Fruit fly (Drosophila melanogaster) whole organism, embryonic: ENCODE measurements around the gene sra.

Experiments
- Abd-B ChIP-seq: fragments of 200-800 bp; sonication (Bioruptor generic); optimal IDR thresholded peaks from 2 replicates; lab custom pipeline; 2018; ENCODE audit warnings: missing biosample characterization, mild to moderate bottlenecking, missing genetic modification characterization, moderate library complexity
- B-H2 ChIP-seq: fragments of 200-800 bp; sonication (Bioruptor generic); optimal IDR thresholded peaks from 2 replicates; lab custom pipeline; 2018; ENCODE audit warnings: missing biosample characterization, mild to moderate bottlenecking, missing genetic modification characterization
- CG10274 ChIP-seq: fragments of 200-800 bp; sonication (Bioruptor generic); optimal IDR thresholded peaks from 3 replicates; lab custom pipeline; 2017; ENCODE audit warnings: missing biosample characterization, mild to moderate bottlenecking, missing genetic modification characterization
- CG10462 ChIP-seq: fragments of 200-800 bp; sonication (Bioruptor generic); optimal IDR thresholded peaks from 2 replicates; lab custom pipeline; 2016; ENCODE audit warnings: missing biosample characterization, missing genetic modification characterization
- CG11398 ChIP-seq: fragments of 200-800 bp; sonication (Bioruptor generic); optimal IDR thresholded peaks from 2 replicates; lab custom pipeline; 2016; ENCODE audit warnings: missing biosample characterization, missing genetic modification characterization
- CG11504 ChIP-seq: fragments of 200-800 bp; sonication (Bioruptor generic); optimal IDR thresholded peaks from 3 replicates; lab custom pipeline; 2019; ENCODE audit warnings: missing biosample characterization, mild to moderate bottlenecking, missing genetic modification characterization, moderate library complexity
- CG12155 ChIP-seq: fragments of 200-800 bp; sonication (Bioruptor generic); optimal IDR thresholded peaks from 3 replicates; lab custom pipeline; 2016; ENCODE audit warnings: missing biosample characterization, missing genetic modification characterization
- CG13287 ChIP-seq: fragments of 200-800 bp; sonication (Bioruptor generic); IDR thresholded peaks from 2 replicates; pipeline ENCODE4 v1.3.6; 2022; ENCODE audit warnings: missing biosample characterization, missing genetic modification characterization; ENCODE audit not compliant: partially characterized antibody
- CG13624 ChIP-seq: fragments of 200-800 bp; sonication (Bioruptor generic); optimal IDR thresholded peaks from 2 replicates; lab custom pipeline; 2016; ENCODE audit warnings: missing biosample characterization, missing genetic modification characterization
- CG2129 ChIP-seq: fragments of 200-800 bp; sonication (Bioruptor generic); IDR thresholded peaks from 2 replicates; pipeline ENCODE4 v1.3.6; 2022; ENCODE audit warnings: missing biosample characterization, missing genetic modification characterization; ENCODE audit not compliant: partially characterized antibody
- CG2712 ChIP-seq: fragments of 200-800 bp; optimal IDR thresholded peaks from 3 replicates; lab custom pipeline; 2019; ENCODE audit warnings: missing biosample characterization, mild to moderate bottlenecking, missing genetic modification characterization, moderate library complexity
- CG3065 ChIP-seq: fragments of 200-800 bp; sonication (Bioruptor generic); optimal IDR thresholded peaks from 2 replicates; lab custom pipeline; 2016; ENCODE audit warnings: missing biosample characterization, missing genetic modification characterization
- CG3726 ChIP-seq: fragments of 200-800 bp; sonication (Bioruptor generic); IDR thresholded peaks from 3 replicates; pipeline ENCODE4, ENCODE4 v1.3.6; 2022; ENCODE audit warnings: missing biosample characterization, missing genetic modification characterization
- CG4360 ChIP-seq: fragments of 200-800 bp; sonication (Bioruptor generic); IDR thresholded peaks from 2 replicates; pipeline ENCODE4 v1.3.6; 2022; ENCODE audit warnings: missing biosample characterization, missing genetic modification characterization
- CG43689 ChIP-seq: fragments of 200-800 bp; sonication (Bioruptor generic); IDR thresholded peaks from 2 replicates; pipeline ENCODE4 v1.3.6; 2022; ENCODE audit warnings: missing biosample characterization, missing genetic modification characterization
- CG4854 ChIP-seq: fragments of 200-800 bp; sonication (Bioruptor generic); optimal IDR thresholded peaks from 2 replicates; lab custom pipeline; 2016; ENCODE audit warnings: missing biosample characterization, missing genetic modification characterization, inconsistent platforms
- CG6654 ChIP-seq: fragments of 200-800 bp; sonication (Bioruptor generic); optimal IDR thresholded peaks from 2 replicates; lab custom pipeline; 2017; ENCODE audit warnings: missing biosample characterization, mild to moderate bottlenecking, missing genetic modification characterization
- CG6683 ChIP-seq: fragments of 200-800 bp; sonication (Bioruptor generic); optimal IDR thresholded peaks from 2 replicates; lab custom pipeline; 2017; ENCODE audit warnings: missing biosample characterization, mild to moderate bottlenecking, missing genetic modification characterization, missing genetic modification reagents
- CG8359 ChIP-seq: fragments of 200-800 bp; sonication (Bioruptor generic); optimal IDR thresholded peaks from 2 replicates; lab custom pipeline; 2017; ENCODE audit warnings: missing biosample characterization, mild to moderate bottlenecking, missing genetic modification characterization, borderline replicate concordance
- CG8765 ChIP-seq: fragments of 200-800 bp; sonication (Bioruptor generic); IDR thresholded peaks from 2 replicates; pipeline ENCODE4 v1.3.6; 2022; ENCODE audit warnings: missing biosample characterization, missing genetic modification characterization
- CG9437 ChIP-seq: fragments of 200-800 bp; sonication (Bioruptor generic); optimal IDR thresholded peaks from 2 replicates; lab custom pipeline; 2018; ENCODE audit warnings: missing biosample characterization, mild to moderate bottlenecking, missing genetic modification characterization
- Doc3 ChIP-seq: fragments of 200-800 bp; sonication (Bioruptor generic); IDR thresholded peaks from 3 replicates; pipeline ENCODE4 v1.3.6; 2022; ENCODE audit warnings: missing biosample characterization, missing genetic modification characterization; ENCODE audit not compliant: partially characterized antibody
- Dp ChIP-seq: fragments of 200-800 bp; sonication (Bioruptor generic); optimal IDR thresholded peaks from 2 replicates; lab custom pipeline; 2018; ENCODE audit warnings: missing biosample characterization, mild to moderate bottlenecking, missing genetic modification characterization, moderate library complexity
- Fer1 ChIP-seq: fragments of 200-800 bp; sonication (Bioruptor generic); optimal IDR thresholded peaks from 2 replicates; lab custom pipeline; 2017; ENCODE audit warnings: missing biosample characterization, mild to moderate bottlenecking, missing genetic modification characterization
- Hr3 ChIP-seq: fragments of 200-800 bp; sonication (Bioruptor generic); optimal IDR thresholded peaks from 3 replicates; lab custom pipeline; 2016; ENCODE audit warnings: missing biosample characterization, missing genetic modification characterization
- Hr51 ChIP-seq, 2 experiments: fragments of 200-800 bp; sonication (Bioruptor generic); optimal IDR thresholded peaks; 2 replicates in 1 of 2; 3 replicates in 1 of 2; lab custom pipeline; 2016 to 2018; ENCODE audit warnings: missing biosample characterization in 2 of 2, missing genetic modification characterization in 2 of 2, mild to moderate bottlenecking in 1 of 2, moderate library complexity in 1 of 2
- Kr ChIP-seq: fragments of 200-800 bp; sonication (Bioruptor generic); optimal IDR thresholded peaks from 2 replicates; lab custom pipeline; 2017; ENCODE audit warnings: missing biosample characterization, mild to moderate bottlenecking, missing genetic modification characterization
- MESR4 ChIP-seq: fragments of 200-800 bp; sonication (Bioruptor generic); optimal IDR thresholded peaks from 2 replicates; lab custom pipeline; 2018; ENCODE audit warnings: missing biosample characterization, mild to moderate bottlenecking, missing genetic modification characterization, moderate library complexity
- Max ChIP-seq: fragments of 200-800 bp; sonication (Bioruptor generic); optimal IDR thresholded peaks from 2 replicates; lab custom pipeline; 2016; ENCODE audit warnings: missing biosample characterization, mild to moderate bottlenecking, missing genetic modification characterization
- Med ChIP-seq: fragments of 200-800 bp; sonication (Bioruptor generic); peaks from one replicate; lab custom pipeline; 2016; ENCODE audit warnings: missing biosample characterization, missing genetic modification characterization, mild to moderate bottlenecking, inconsistent platforms, moderate library complexity
- Meics ChIP-seq: fragments of 200-800 bp; sonication (Bioruptor generic); optimal IDR thresholded peaks from 2 replicates; lab custom pipeline; 2017; ENCODE audit warnings: missing biosample characterization, mild to moderate bottlenecking, missing genetic modification characterization
- Mrtf ChIP-seq: fragments of 200-800 bp; sonication (Bioruptor generic); IDR thresholded peaks from 3 replicates; pipeline ENCODE4 v1.3.6; 2022; ENCODE audit warnings: missing biosample characterization, missing genetic modification characterization
- NC2β ChIP-seq: fragments of 200-800 bp; sonication (Bioruptor generic); optimal IDR thresholded peaks from 2 replicates; lab custom pipeline; 2016; ENCODE audit warnings: missing biosample characterization, missing genetic modification characterization
- Ptx1 ChIP-seq: fragments of 200-800 bp; sonication (Bioruptor generic); IDR thresholded peaks from 2 replicates; pipeline ENCODE4 v1.3.6; 2022; ENCODE audit warnings: missing biosample characterization, missing genetic modification characterization
- Xbp1 ChIP-seq: fragments of 200-800 bp; sonication (Bioruptor generic); optimal IDR thresholded peaks from 3 replicates; lab custom pipeline; 2016; ENCODE audit warnings: missing biosample characterization, mild to moderate bottlenecking, missing genetic modification characterization
- Xrp1 ChIP-seq: fragments of 200-800 bp; sonication (Bioruptor generic); IDR thresholded peaks from 2 replicates; pipeline ENCODE4 v1.3.6; 2022; ENCODE audit warnings: missing biosample characterization, missing genetic modification characterization
- al ChIP-seq: fragments of 200-800 bp; sonication (Bioruptor generic); IDR thresholded peaks from 2 replicates; pipeline ENCODE4 v1.3.6; 2022; ENCODE audit warnings: missing biosample characterization, missing genetic modification characterization
- az2 ChIP-seq: fragments of 200-800 bp; sonication (Bioruptor generic); optimal IDR thresholded peaks from 3 replicates; lab custom pipeline; 2016; ENCODE audit warnings: missing biosample characterization, missing genetic modification characterization
- chn ChIP-seq: fragments of 200-800 bp; sonication (Bioruptor generic); optimal IDR thresholded peaks from 2 replicates; lab custom pipeline; 2016; ENCODE audit warnings: missing biosample characterization, missing genetic modification characterization
- ci ChIP-seq: fragments of 200-800 bp; sonication (Bioruptor generic); IDR thresholded peaks from 3 replicates; pipeline ENCODE4 v1.3.6; 2022; ENCODE audit warnings: missing biosample characterization, missing genetic modification characterization
- crp ChIP-seq, 2 experiments: fragments of 200-800 bp; sonication (Bioruptor generic); optimal IDR thresholded peaks; 2 replicates in 1 of 2; 3 replicates in 1 of 2; lab custom pipeline; 2017; ENCODE audit warnings: missing biosample characterization in 2 of 2, missing genetic modification characterization in 2 of 2, mild to moderate bottlenecking in 1 of 2, moderate library complexity in 1 of 2
- fru ChIP-seq: fragments of >200 bp; optimal IDR thresholded peaks from 2 replicates; lab custom pipeline; 2017
- ftz-f1 ChIP-seq: fragments of 200-800 bp; sonication (Bioruptor generic); optimal IDR thresholded peaks from 2 replicates; lab custom pipeline; 2016; ENCODE audit warnings: missing biosample characterization, missing genetic modification characterization
- gro ChIP-seq: fragments of 200-800 bp; sonication (Bioruptor generic); optimal IDR thresholded peaks from 2 replicates; lab custom pipeline; 2016; ENCODE audit warnings: missing biosample characterization, missing genetic modification characterization
- jumu ChIP-seq: fragments of 200-800 bp; sonication (Bioruptor generic); optimal IDR thresholded peaks from 3 replicates; lab custom pipeline; 2016; ENCODE audit warnings: missing biosample characterization, missing genetic modification characterization
- lab ChIP-seq: fragments of 200-800 bp; sonication (Bioruptor generic); optimal IDR thresholded peaks from 3 replicates; lab custom pipeline; 2017; ENCODE audit warnings: missing biosample characterization, missing genetic modification characterization, mild to moderate bottlenecking, moderate library complexity, missing genetic modification reagents
- nerfin-1 ChIP-seq: fragments of 200-800 bp; sonication (Bioruptor generic); optimal IDR thresholded peaks from 3 replicates; lab custom pipeline; 2019; ENCODE audit warnings: missing biosample characterization, mild to moderate bottlenecking, missing genetic modification characterization, moderate library complexity
- nerfin-2 ChIP-seq: fragments of 200-800 bp; sonication (Bioruptor generic); IDR thresholded peaks from 2 replicates; pipeline ENCODE4 v1.3.6; 2022; ENCODE audit warnings: missing biosample characterization, missing genetic modification characterization; ENCODE audit not compliant: partially characterized antibody
- salm ChIP-seq: fragments of 200-800 bp; sonication (Bioruptor generic); optimal IDR thresholded peaks from 2 replicates; lab custom pipeline; 2018; ENCODE audit warnings: missing biosample characterization, mild to moderate bottlenecking, missing genetic modification characterization
- trh ChIP-seq: fragments of 200-800 bp; sonication (Bioruptor generic); optimal IDR thresholded peaks from 2 replicates; lab custom pipeline; 2016; ENCODE audit warnings: missing biosample characterization, missing genetic modification characterization

Gene sra

DNA sequence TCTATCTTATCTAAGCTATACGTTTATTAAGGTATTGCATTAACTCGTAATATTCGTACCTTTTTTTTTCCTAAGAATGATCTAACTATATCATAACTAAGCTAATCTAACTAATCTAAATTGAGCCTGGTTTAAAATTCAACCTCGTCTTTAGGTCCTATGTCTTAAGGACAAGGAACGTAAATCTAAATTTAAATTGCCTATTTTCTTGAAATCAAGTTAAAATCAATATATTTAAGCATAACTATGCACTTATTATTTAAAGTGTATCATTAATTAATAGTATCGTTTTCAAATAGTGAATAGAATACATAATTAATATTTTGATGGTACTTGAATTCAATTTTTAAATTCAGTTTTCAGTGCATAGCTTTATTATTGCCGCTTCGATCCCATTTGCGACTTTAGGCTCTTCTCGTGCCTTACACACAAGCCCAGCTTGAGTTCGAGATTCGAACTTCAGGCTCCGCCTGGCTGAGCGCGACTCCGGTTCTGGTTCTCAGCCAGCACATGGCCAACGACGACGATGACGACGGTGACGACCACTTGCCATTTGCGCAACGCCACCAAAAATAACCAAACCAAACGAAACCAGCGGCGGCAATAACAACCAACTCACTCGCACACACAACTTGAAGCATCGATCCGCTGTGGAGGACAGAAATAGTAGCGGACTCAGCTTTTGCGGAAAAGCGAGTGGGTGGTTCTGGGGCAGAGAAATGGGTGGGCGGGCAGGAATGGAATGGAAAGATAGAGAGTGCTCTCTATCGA is 24.2 kb downstream of the sra start (continued):
- TF ChIP-seq CG10462 (GFP tag; lab: Kevin White, UChicago), result no peak
- TF ChIP-seq CG13624, result no peak
- TF ChIP-seq Fer1, result no peak
- TF ChIP-seq lab, result peak; percentile 32
- no peak for TF ChIP-seq CG12155
- no peak for TF ChIP-seq Ptx1
- no peak for TF ChIP-seq Mrtf (GFP tag; lab: Robert Waterston, UW)
- TF ChIP-seq Hr51 (GFP tag; optimal IDR thresholded peaks at IDR 0.05; lab: Kevin White, UChicago), result no peak
- no peak for TF ChIP-seq Abd-B (GFP tag; lab: Kevin White, UChicago)
- no peak for TF ChIP-seq MESR4 (GFP tag; lab: Kevin White, UChicago)
- TF ChIP-seq CG9437 (GFP tag; lab: Kevin White, UChicago), result no peak
- TF ChIP-seq CG4360, result 0 out of 2 replicates have a peak, but pooled peaks have one; percentile 16
- no peak for TF ChIP-seq ftz-f1 (GFP tag; lab: Kevin White, UChicago)
- TF ChIP-seq CG2129 (GFP tag; lab: Robert Waterston, UW), result no peak
- no peak for TF ChIP-seq nerfin-2
- no peak for TF ChIP-seq CG3726
- TF ChIP-seq CG2712 (tag; lab: Kevin White, UChicago), result no peak
- no peak for TF ChIP-seq CG6654 (GFP tag; lab: Kevin White, UChicago)
- no peak for TF ChIP-seq NC2β
- TF ChIP-seq Kr (GFP tag; lab: Kevin White, UChicago), result no peak
- peak; percentile 59 for TF ChIP-seq Med (GFP tag; lab: Kevin White, UChicago)
- no peak for TF ChIP-seq crp (GFP tag; optimal IDR thresholded peaks at IDR 0.05; lab: Kevin White, UChicago)
- no peak for TF ChIP-seq Hr3
- TF ChIP-seq Doc3 (GFP tag; lab: Robert Waterston, UW), result no peak
- TF ChIP-seq CG43689 (GFP tag; lab: Robert Waterston, UW), result no peak
- no peak for TF ChIP-seq CG3065 (GFP tag; lab: Kevin White, UChicago)
- no peak for TF ChIP-seq gro (GFP tag; lab: Kevin White, UChicago)
- no peak for TF ChIP-seq az2 (GFP tag; lab: Kevin White, UChicago)
- no peak for TF ChIP-seq CG13287 (GFP tag; lab: Robert Waterston, UW)
- no peak for TF ChIP-seq Dp
- no peak for TF ChIP-seq jumu (GFP tag; lab: Kevin White, UChicago)
- no peak for TF ChIP-seq Xbp1 (GFP tag; lab: Kevin White, UChicago)
- no peak for TF ChIP-seq Max (GFP tag; lab: Kevin White, UChicago)
- no peak for TF ChIP-seq Meics
- TF ChIP-seq CG8359, result no peak
- no peak for TF ChIP-seq CG4854 (GFP tag; lab: Kevin White, UChicago)
- TF ChIP-seq CG8765 (GFP tag; lab: Robert Waterston, UW), result no peak
- no peak for TF ChIP-seq trh
- TF ChIP-seq fru (lab: Kevin White, UChicago), result no peak
- no peak for TF ChIP-seq CG6683 (GFP tag; lab: Kevin White, UChicago)
- no peak for TF ChIP-seq nerfin-1 (tag; lab: Kevin White, UChicago)
- TF ChIP-seq al (GFP tag; lab: Robert Waterston, UW), result no peak
- no peak for TF ChIP-seq CG11504 (tag; lab: Kevin White, UChicago)
- peak; percentile 77; the same call in 2 of the 3 replicates for TF ChIP-seq ci (GFP tag; lab: Robert Waterston, UW)
- TF ChIP-seq CG11398 (GFP tag; lab: Kevin White, UChicago), result no peak
- TF ChIP-seq CG10274, result no peak
- TF ChIP-seq chn, result no peak
- TF ChIP-seq B-H2 (GFP tag; lab: Kevin White, UChicago), result peak; percentile 36
- no peak for TF ChIP-seq Xrp1 (GFP tag; lab: Robert Waterston, UW)
- TF ChIP-seq salm (tag; lab: Kevin White, UChicago), result no peak
